Fruit fly (Drosophila melanogaster) whole organism, embryonic: ENCODE data around the gene Tollo.

Source experiments
- Camta ChIP-seq: fragments of 200-800 bp; sonication (Bioruptor generic); optimal IDR thresholded peaks from 2 replicates; lab custom pipeline; 2016; ENCODE audit warnings: missing biosample characterization, missing genetic modification characterization
- cg ChIP-seq: fragments of 200-800 bp; sonication (Bioruptor generic); optimal IDR thresholded peaks from 3 replicates; lab custom pipeline; 2019; ENCODE audit warnings: missing biosample characterization, mild to moderate bottlenecking, missing genetic modification characterization, moderate library complexity
- klu ChIP-seq: fragments of 200-800 bp; sonication (Bioruptor generic); IDR thresholded peaks from 2 replicates; pipeline ENCODE4 v1.3.6; 2022; ENCODE audit warnings: missing biosample characterization, missing genetic modification characterization

DNA sequence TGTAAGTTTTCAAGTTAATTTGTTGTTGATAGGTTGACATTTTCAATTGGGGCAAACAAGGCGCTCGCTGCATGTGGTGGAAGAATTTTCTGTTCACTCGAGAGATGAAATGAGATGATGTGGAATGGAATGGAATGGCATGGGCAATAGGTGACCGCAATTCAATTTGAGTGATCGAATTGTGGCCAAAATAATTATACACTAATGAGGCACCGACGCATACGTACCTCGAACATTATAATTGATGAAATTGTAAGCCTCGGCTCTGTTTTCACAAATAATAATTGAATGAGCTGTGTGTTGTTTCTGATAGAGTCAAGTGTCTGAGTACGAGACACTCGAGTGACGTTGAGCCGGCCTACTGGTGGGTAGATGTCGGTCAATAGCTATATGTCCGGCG is 37.4 kb upstream of the Tollo start:
- TF ChIP-seq cg (GFP tag; lab: Kevin White, UChicago) (no peak), klu (GFP tag; lab: Robert Waterston, UW) (no peak), Camta (GFP tag; lab: Kevin White, UChicago) (no peak)
